Worm (Caenorhabditis elegans) whole organism, L1 larva: ENCODE results near the gene lido-13.

Source experiments
- ama-1 ChIP-seq: fragments of 150-350 bp; optimal IDR thresholded peaks from 2 replicates; lab custom pipeline; 2014
- blmp-1 ChIP-seq: fragments of 150-350 bp; optimal IDR thresholded peaks from 2 replicates; lab custom pipeline; 2014; ENCODE audit warnings: missing biosample characterization, missing genetic modification characterization
- ceh-8 ChIP-seq: fragments of 200-800 bp; sonication (Bioruptor generic); optimal IDR thresholded peaks from 2 replicates; lab custom pipeline; 2018; ENCODE audit warnings: mild to moderate bottlenecking, missing genetic modification characterization, moderate library complexity, missing compliant biosample characterization
- ces-1 ChIP-seq: fragments of 150-350 bp; optimal IDR thresholded peaks from 2 replicates; lab custom pipeline; 2014; ENCODE audit warnings: missing biosample characterization, missing genetic modification reagents, missing genetic modification characterization
- egl-13 ChIP-seq: sonication (generic microtip); optimal IDR thresholded peaks from 2 replicates; lab custom pipeline; 2016; ENCODE audit warnings: missing genotype, missing genetic modification reagents, missing genetic modification characterization, missing compliant biosample characterization
- lin-39 ChIP-seq: fragments of 150-350 bp; optimal IDR thresholded peaks from 2 replicates; lab custom pipeline; 2014; ENCODE audit warnings: missing biosample characterization, missing genetic modification reagents, missing genetic modification characterization
- lir-3 ChIP-seq: sonication (generic microtip); optimal IDR thresholded peaks from 2 replicates; lab custom pipeline; 2016; ENCODE audit warnings: mild to moderate bottlenecking, missing genetic modification characterization, moderate library complexity, missing compliant biosample characterization; ENCODE audit not compliant: poor library complexity
- lsy-2 ChIP-seq, 2 experiments: fragments of 150-350 bp; optimal IDR thresholded peaks; 2 replicates each; lab custom pipeline; 2014; ENCODE audit warnings: missing biosample characterization in 2 of 2, missing genetic modification characterization in 2 of 2
- nhr-12 ChIP-seq: sonication (generic microtip); optimal IDR thresholded peaks from 2 replicates; lab custom pipeline; 2017; ENCODE audit warnings: missing biosample characterization, missing genetic modification characterization
- nhr-20 ChIP-seq: sonication (generic microtip); optimal IDR thresholded peaks from 2 replicates; lab custom pipeline; 2016; ENCODE audit warnings: mild to moderate bottlenecking, missing genetic modification characterization, missing compliant biosample characterization
- nhr-237 ChIP-seq: fragments of 150-350 bp; optimal IDR thresholded peaks from 2 replicates; lab custom pipeline; 2014; ENCODE audit warnings: missing biosample characterization, missing genetic modification characterization
- sup-37 ChIP-seq: fragments of 200-800 bp; sonication (Bioruptor generic); optimal IDR thresholded peaks from 2 replicates; lab custom pipeline; 2018; ENCODE audit warnings: mild to moderate bottlenecking, missing genetic modification characterization, missing compliant biosample characterization
- tlp-1 ChIP-seq: fragments of 150-350 bp; optimal IDR thresholded peaks from 2 replicates; lab custom pipeline; 2014; ENCODE audit warnings: missing biosample characterization, missing genetic modification characterization
- ztf-4 ChIP-seq: fragments of 150-350 bp; optimal IDR thresholded peaks from 2 replicates; lab custom pipeline; 2014; ENCODE audit warnings: missing biosample characterization, missing genetic modification characterization

ce11 chrII:3012133-3012532 lies 42.0 kb downstream of the lido-13 start, which contains the start of gene C41H7.9:
- TF ChIP-seq nhr-12 (tag; lab: Kevin White, UChicago) (no peak), sup-37 (GFP tag; lab: Kevin White, UChicago) (no peak), ama-1 (lab: Kevin White, UChicago) (no peak), lin-39 (no peak), ceh-8 (GFP tag; lab: Kevin White, UChicago) (no peak), ztf-4 (no peak), ces-1 (GFP tag; lab: Kevin White, UChicago) (no peak), nhr-20 (tag; lab: Kevin White, UChicago) (no peak), nhr-237 (no peak), lsy-2 (tag; optimal IDR thresholded peaks at IDR 0.05; lab: Kevin White, UChicago) (no peak), tlp-1 (tag; lab: Kevin White, UChicago) (no peak), blmp-1 (no peak), lir-3 (tag; lab: Kevin White, UChicago) (no peak), egl-13 (no peak)
